Worm (Caenorhabditis elegans) whole organism, mixed stage, embryonic: Measurements from ENCODE around the gene nas-11.

Source experiments
- elt-3 ChIP-seq: fragments of 150-350 bp; optimal IDR thresholded peaks from 2 replicates; lab custom pipeline; 2014; ENCODE audit warnings: missing biosample characterization, missing genetic modification characterization
- hlh-1 ChIP-seq: fragments of 150-350 bp; optimal IDR thresholded peaks from 2 replicates; lab custom pipeline; 2014; ENCODE audit warnings: missing biosample characterization, missing genetic modification reagents, missing genetic modification characterization
- nhr-28 ChIP-seq: fragments of 150-350 bp; optimal IDR thresholded peaks from 2 replicates; lab custom pipeline; 2014; ENCODE audit warnings: missing biosample characterization, missing genetic modification characterization
- ztf-11 ChIP-seq: fragments of 150-350 bp; optimal IDR thresholded peaks from 2 replicates; lab custom pipeline; 2014; ENCODE audit warnings: missing biosample characterization, missing genetic modification characterization

ce11 chrX:6750145-6750544 is 36.8 kb downstream of the nas-11 start:
- no peak for TF ChIP-seq hlh-1 (tag; lab: Kevin White, UChicago)
- no peak for TF ChIP-seq nhr-28
- TF ChIP-seq elt-3 (tag; lab: Kevin White, UChicago), result no peak
- no peak for TF ChIP-seq ztf-11 (tag; lab: Kevin White, UChicago)
